Worm (Caenorhabditis elegans): ENCODE data around the gene maph-9.

maph-9 gene

DNA sequence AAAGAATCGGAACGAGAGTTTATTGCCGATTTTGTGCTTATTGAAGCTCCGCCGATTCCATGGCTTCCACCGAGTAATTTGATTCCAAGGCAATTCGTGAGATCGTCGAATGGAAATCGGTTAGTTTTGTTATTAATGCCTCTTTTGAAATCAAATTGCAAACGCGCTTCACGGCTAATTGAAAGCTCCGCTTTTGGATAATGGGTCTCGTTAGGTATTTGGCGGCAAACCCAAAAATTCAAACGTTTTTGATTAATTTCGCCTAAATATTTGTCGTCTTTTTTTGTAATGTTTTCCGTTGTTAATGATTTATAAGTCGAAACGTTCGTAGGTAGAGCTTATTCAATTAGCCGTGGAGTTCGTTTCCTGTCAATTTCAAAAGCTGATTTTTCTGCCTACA lies 3.2 kb downstream of the maph-9 start:
- no peak for TF ChIP-seq daf-12 (tag; optimal IDR thresholded peaks at IDR 0.05)

- TF ChIP-seq nhr-25 (tag; optimal IDR thresholded peaks at IDR 0.05): no peak
- peak; percentile 34 for TF ChIP-seq lin-15B (tag; optimal IDR thresholded peaks at IDR 0.05)
- no peak for TF ChIP-seq daf-12 (tag; optimal IDR thresholded peaks at IDR 0.05)
- TF ChIP-seq nfya-1 (tag; optimal IDR thresholded peaks at IDR 0.05; ENCODE audit: insufficient read depth): peak; percentile 34
- no peak for TF ChIP-seq nhr-11 (tag; optimal IDR thresholded peaks at IDR 0.05)
Measured at ce11 chrIV:7165723-7166122, 9.3 kb downstream of the maph-9 start, which contains the start of gene rpc-1. TSS of gene rpc-1 (minus strand) at chrIV:7165748.

ce11 chrIV:7166553-7166952 lies 10.1 kb downstream of the maph-9 start, which contains the start of gene C42D4.18:
TSS of gene C42D4.18 (plus strand) at chrIV:7166783.
- TF ChIP-seq ama-1 (optimal IDR thresholded peaks at IDR 0.05) (no peak), elt-2 (tag; optimal IDR thresholded peaks at IDR 0.05) (no peak), ceh-28 (tag; optimal IDR thresholded peaks at IDR 0.05) (no peak), eor-1 (tag; optimal IDR thresholded peaks at IDR 0.05) (no peak), sea-2 (GFP tag; optimal IDR thresholded peaks at IDR 0.05) (no peak), snpc-4 (tag; optimal IDR thresholded peaks at IDR 0.05) (no peak), lin-15B (tag; optimal IDR thresholded peaks at IDR 0.05) (peak; percentile 4), fkh-2 (tag; optimal IDR thresholded peaks at IDR 0.05) (no peak), fkh-10 (GFP tag; optimal IDR thresholded peaks at IDR 0.05) (no peak), nhr-76 (tag; optimal IDR thresholded peaks at IDR 0.05) (no peak), nhr-11 (tag; optimal IDR thresholded peaks at IDR 0.05) (no peak), nhr-28 (tag; optimal IDR thresholded peaks at IDR 0.05) (no peak), nhr-25 (tag; optimal IDR thresholded peaks at IDR 0.05) (no peak), ZK546.5 (tag; optimal IDR thresholded peaks at IDR 0.05) (no peak), hmg-11 (tag; optimal IDR thresholded peaks at IDR 0.05) (peak; percentile 36), mml-1 (tag; optimal IDR thresholded peaks at IDR 0.05) (peak; percentile 51), tbx-2 (tag; optimal IDR thresholded peaks at IDR 0.05) (no peak), nfya-1 (tag; optimal IDR thresholded peaks at IDR 0.05; ENCODE audit: insufficient read depth) (peak; percentile 43), unc-39 (tag; optimal IDR thresholded peaks at IDR 0.05) (no peak), unc-62 (GFP tag; optimal IDR thresholded peaks at IDR 0.05) (no peak), egl-27 (tag; optimal IDR thresholded peaks at IDR 0.05) (no peak)

DNA sequence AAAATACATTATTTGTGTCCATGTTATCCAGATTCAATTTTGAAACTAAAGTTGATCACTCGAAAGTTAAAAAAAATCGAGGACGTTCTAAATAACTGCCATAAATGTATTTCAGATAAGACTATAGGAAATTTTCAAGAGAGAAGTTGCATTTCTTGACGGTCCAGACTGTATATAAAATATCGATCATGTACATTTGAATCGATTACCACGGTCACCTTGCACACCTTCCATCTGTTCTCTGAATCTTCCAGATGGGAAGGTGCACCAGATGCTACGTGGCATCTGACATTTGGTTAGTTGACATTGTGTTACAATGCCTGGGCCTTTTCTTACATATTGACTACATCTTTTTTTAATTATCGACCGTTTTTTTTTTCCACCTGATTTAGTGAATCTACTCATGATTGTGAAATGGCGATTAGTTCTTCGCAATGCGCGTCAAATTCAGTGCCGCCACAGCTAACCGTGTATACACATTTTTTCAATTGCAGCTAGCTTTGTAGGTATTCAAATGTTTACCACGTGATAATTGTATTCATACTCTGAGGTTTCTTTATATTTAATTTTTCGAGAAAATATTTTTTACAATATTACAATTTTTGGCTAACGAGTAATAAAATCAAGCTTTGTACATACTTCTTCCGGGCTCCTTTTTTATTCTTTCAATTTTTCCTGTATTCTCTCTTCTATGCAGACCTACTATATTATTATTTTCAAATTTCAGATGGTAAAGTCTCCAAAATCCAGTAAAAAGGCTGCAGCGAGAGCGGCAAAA lies 11.7 kb downstream of the maph-9 start, which contains the start of gene skr-16:
skr-16 (plus strand) TSS at position 728 of the 778 bp plus-strand sequence.
- TF ChIP-seq sea-2 (GFP tag; optimal IDR thresholded peaks at IDR 0.05) (no peak), hmg-11 (tag; optimal IDR thresholded peaks at IDR 0.05) (peak; percentile 44), pqm-1 (tag; optimal IDR thresholded peaks at IDR 0.05) (peak; percentile 3), nhr-25 (tag; optimal IDR thresholded peaks at IDR 0.05) (no peak), elt-2 (tag; optimal IDR thresholded peaks at IDR 0.05) (peak; percentile 12)

DNA sequence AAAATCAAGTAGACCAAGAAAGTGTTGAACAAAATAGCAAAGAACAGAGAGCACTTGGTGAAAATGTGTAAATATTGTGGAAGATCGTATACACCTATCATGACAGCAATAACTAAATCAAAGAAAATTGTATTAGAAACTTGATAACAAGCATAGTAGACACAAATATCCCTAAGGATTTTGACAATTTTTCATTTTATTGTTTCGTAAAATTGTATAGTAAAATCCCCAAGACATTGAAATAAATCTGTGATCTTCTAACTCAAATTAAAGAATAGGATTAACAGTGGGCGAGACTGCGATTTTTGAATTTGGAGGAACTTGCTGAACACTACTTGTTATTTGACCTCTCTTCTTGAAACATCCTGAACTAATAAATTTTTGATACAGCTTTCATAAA lies 14.8 kb downstream of the maph-9 start, which contains the start of gene str-220:
str-220 (minus strand) TSS at position 101 of the 400 bp plus-strand sequence.
- TF ChIP-seq nhr-25 (tag; optimal IDR thresholded peaks at IDR 0.05): no peak
- no peak for TF ChIP-seq mdl-1 (tag; optimal IDR thresholded peaks at IDR 0.05)
- no peak for TF ChIP-seq R02D3.7 (tag; optimal IDR thresholded peaks at IDR 0.05)
- no peak for TF ChIP-seq aly-2 (tag; optimal IDR thresholded peaks at IDR 0.05)
- no peak for TF ChIP-seq daf-12 (tag; optimal IDR thresholded peaks at IDR 0.05)
- no peak for TF ChIP-seq mml-1 (tag; optimal IDR thresholded peaks at IDR 0.05)
- no peak for TF ChIP-seq zag-1 (tag; optimal IDR thresholded peaks at IDR 0.05)
- no peak for TF ChIP-seq ceh-28 (tag; optimal IDR thresholded peaks at IDR 0.05)
- no peak for TF ChIP-seq ama-1 (optimal IDR thresholded peaks at IDR 0.05)
- TF ChIP-seq nfya-1 (tag; optimal IDR thresholded peaks at IDR 0.05; ENCODE audit: insufficient read depth): no peak
- no peak for TF ChIP-seq nhr-11 (tag; optimal IDR thresholded peaks at IDR 0.05)
- TF ChIP-seq elt-3 (tag; optimal IDR thresholded peaks at IDR 0.05): no peak

DNA sequence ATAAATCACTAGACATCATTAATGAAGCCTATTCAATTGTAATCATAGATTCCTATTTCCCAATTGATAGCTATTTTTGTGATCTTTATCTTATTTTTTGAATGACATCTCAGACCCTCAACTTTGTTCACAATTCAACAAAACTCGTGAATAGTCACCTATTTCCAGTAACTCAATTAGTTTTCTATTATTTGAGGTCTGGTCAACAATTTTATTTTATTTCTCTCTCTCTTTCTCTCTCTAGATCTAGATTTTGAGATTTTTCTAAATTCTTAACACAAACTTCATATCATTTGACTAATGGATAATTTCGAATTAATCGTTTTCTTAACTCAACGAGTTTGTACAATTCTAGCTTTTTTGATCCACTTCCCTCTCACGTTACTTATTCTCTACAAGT lies 17.1 kb downstream of the maph-9 start, which contains the start of gene str-1:
str-1 (plus strand) TSS at position 301 of the 400 bp plus-strand sequence.
- TF ChIP-seq zag-1 (tag; optimal IDR thresholded peaks at IDR 0.05): no peak
- no peak for TF ChIP-seq nhr-23 (tag; optimal IDR thresholded peaks at IDR 0.05)
- TF ChIP-seq unc-39 (tag; optimal IDR thresholded peaks at IDR 0.05): no peak
- TF ChIP-seq nhr-67 (tag; optimal IDR thresholded peaks at IDR 0.05): no peak
- no peak for TF ChIP-seq nhr-11 (tag; optimal IDR thresholded peaks at IDR 0.05)
